Fruit fly (Drosophila melanogaster) Kc167 (cell line): Measurements from ENCODE around the gene Ras85D.

ENCODE experiments used
- Myc ChIP-seq: fragments of >200 bp; optimal IDR thresholded peaks from 2 replicates; lab custom pipeline; 2017; ENCODE audit warnings: missing external identifiers
- Sin3A ChIP-seq: fragments of >200 bp; optimal IDR thresholded peaks from 2 replicates; lab custom pipeline; 2018; ENCODE audit warnings: missing external identifiers
- h ChIP-seq: fragments of >200 bp; optimal IDR thresholded peaks from 3 replicates; lab custom pipeline; 2018; ENCODE audit warnings: missing external identifiers
- insv ChIP-seq: fragments of >200 bp; optimal IDR thresholded peaks from 3 replicates; lab custom pipeline; 2018; ENCODE audit warnings: missing external identifiers
- psq ChIP-seq: fragments of >200 bp; optimal IDR thresholded peaks from 2 replicates; lab custom pipeline; 2017; ENCODE audit warnings: missing external identifiers
- ttk ChIP-seq: sonication (Bioruptor generic); optimal IDR thresholded peaks from 2 replicates; lab custom pipeline; 2017; ENCODE audit warnings: missing external identifiers

The Ras85D gene

dm6 chr3R:9512193-9513051 is 445 bp downstream of the Ras85D start:
- TF ChIP-seq ttk (lab: Kevin White, UChicago) (no peak), Sin3A (lab: Kevin White, UChicago) (no peak), h (lab: Kevin White, UChicago) (no peak), Myc (lab: Kevin White, UChicago) (no peak)

- TF ChIP-seq Myc (lab: Kevin White, UChicago), result no peak
- TF ChIP-seq h (lab: Kevin White, UChicago), result no peak
- no peak for TF ChIP-seq psq
- TF ChIP-seq Sin3A (lab: Kevin White, UChicago), result no peak
- no peak for TF ChIP-seq ttk (lab: Kevin White, UChicago)
- TF ChIP-seq insv (lab: Kevin White, UChicago), result no peak
These were observed 2.8 kb downstream of the Ras85D start, which contains the start of gene rump for dm6 chr3R:9510070-9510518. TSS of gene rump (minus strand) at chr3R:9510324.

- no peak for TF ChIP-seq Myc (lab: Kevin White, UChicago)
- no peak for TF ChIP-seq insv (lab: Kevin White, UChicago)
- TF ChIP-seq h (lab: Kevin White, UChicago), result no peak
These were observed 8.5 kb downstream of the Ras85D start, which contains the start of gene CG8149 for dm6 chr3R:9504355-9504754. TSS of gene CG8149 (plus strand) at chr3R:9504656.

dm6 chr3R:9503329-9504088 is 9.4 kb downstream of the Ras85D start:
- TF ChIP-seq psq, result no peak
- no peak for TF ChIP-seq Sin3A (lab: Kevin White, UChicago)
- TF ChIP-seq Myc (lab: Kevin White, UChicago), result no peak
- no peak for TF ChIP-seq ttk (lab: Kevin White, UChicago)
- no peak for TF ChIP-seq insv (lab: Kevin White, UChicago)
- no peak for TF ChIP-seq h (lab: Kevin White, UChicago)

dm6 chr3R:9502416-9502763 is 10.5 kb downstream of the Ras85D start, which contains the start of gene RhoL:
TSS of gene RhoL (minus strand) at chr3R:9502581.
- TF ChIP-seq insv (lab: Kevin White, UChicago), result no peak
- TF ChIP-seq Sin3A (lab: Kevin White, UChicago), result no peak
- TF ChIP-seq psq, result no peak
- TF ChIP-seq ttk (lab: Kevin White, UChicago), result no peak
- no peak for TF ChIP-seq Myc (lab: Kevin White, UChicago)
- no peak for TF ChIP-seq h (lab: Kevin White, UChicago)

- TF ChIP-seq insv (lab: Kevin White, UChicago), result no peak
- TF ChIP-seq ttk (lab: Kevin White, UChicago), result no peak
- TF ChIP-seq psq, result no peak
- TF ChIP-seq Sin3A (lab: Kevin White, UChicago), result no peak
- TF ChIP-seq Myc (lab: Kevin White, UChicago), result no peak
- no peak for TF ChIP-seq h (lab: Kevin White, UChicago)
These were observed 11.1 kb downstream of the Ras85D start for dm6 chr3R:9501489-9502415.

dm6 chr3R:9500193-9501051 is 12.4 kb downstream of the Ras85D start:
- TF ChIP-seq insv (lab: Kevin White, UChicago) (no peak), h (lab: Kevin White, UChicago) (no peak), Sin3A (lab: Kevin White, UChicago) (no peak), ttk (lab: Kevin White, UChicago) (no peak), psq (no peak), Myc (lab: Kevin White, UChicago) (no peak)

- TF ChIP-seq Sin3A (lab: Kevin White, UChicago) (no peak), h (lab: Kevin White, UChicago) (no peak), insv (lab: Kevin White, UChicago) (no peak), Myc (lab: Kevin White, UChicago) (no peak), ttk (lab: Kevin White, UChicago) (no peak), psq (no peak)
These were observed 13.6 kb downstream of the Ras85D start for dm6 chr3R:9499238-9499637.

dm6 chr3R:9496748-9497147 is 16.1 kb downstream of the Ras85D start:
- TF ChIP-seq psq (no peak), insv (lab: Kevin White, UChicago) (no peak), h (lab: Kevin White, UChicago) (no peak), ttk (lab: Kevin White, UChicago) (no peak), Sin3A (lab: Kevin White, UChicago) (no peak), Myc (lab: Kevin White, UChicago) (no peak)

dm6 chr3R:9494627-9495009 is 18.2 kb downstream of the Ras85D start, which contains the start of gene phu:
TSS of gene phu (plus strand) at chr3R:9494801.
- TF ChIP-seq insv (lab: Kevin White, UChicago), result no peak
- no peak for TF ChIP-seq psq
- TF ChIP-seq h (lab: Kevin White, UChicago), result no peak
- TF ChIP-seq ttk (lab: Kevin White, UChicago), result no peak
- TF ChIP-seq Myc (lab: Kevin White, UChicago), result no peak
- no peak for TF ChIP-seq Sin3A (lab: Kevin White, UChicago)
